Worm (Caenorhabditis elegans): ENCODE data around the gene gly-12.

DNA sequence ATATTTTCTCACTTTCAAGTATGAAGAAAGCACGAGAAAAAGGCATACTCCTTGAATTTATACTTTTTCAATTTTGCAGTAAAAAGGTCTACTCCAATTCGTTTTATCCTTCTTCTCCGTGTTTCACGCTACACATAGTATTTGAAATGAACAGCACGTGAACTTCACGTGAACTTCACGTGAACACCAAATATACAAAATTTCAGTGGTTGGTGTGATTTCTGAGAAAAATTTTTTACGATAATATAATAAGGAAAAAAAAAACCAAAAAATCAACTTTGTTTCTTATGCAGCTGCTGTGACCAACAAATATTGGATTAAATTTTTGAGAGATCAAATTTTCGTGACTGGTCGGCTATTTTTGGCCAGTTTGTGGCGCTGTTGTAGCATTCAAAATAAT lies 39.2 kb upstream of the gly-12 start:
- TF ChIP-seq nhr-237 (tag; optimal IDR thresholded peaks at IDR 0.05), result no peak
- no peak for TF ChIP-seq daf-12 (tag; optimal IDR thresholded peaks at IDR 0.05)
- TF ChIP-seq zag-1 (tag; optimal IDR thresholded peaks at IDR 0.05), result no peak
- no peak for TF ChIP-seq pha-4 (tag; optimal IDR thresholded peaks at IDR 0.05)
- no peak for TF ChIP-seq snpc-4 (tag; optimal IDR thresholded peaks at IDR 0.05)
- TF ChIP-seq elt-3 (tag; optimal IDR thresholded peaks at IDR 0.05), result no peak
- no peak for TF ChIP-seq unc-39 (tag; optimal IDR thresholded peaks at IDR 0.05)
- TF ChIP-seq nhr-25 (tag; optimal IDR thresholded peaks at IDR 0.05), result no peak
- no peak for TF ChIP-seq aly-2 (tag; optimal IDR thresholded peaks at IDR 0.05)
- no peak for TF ChIP-seq egl-27 (tag; optimal IDR thresholded peaks at IDR 0.05)
- TF ChIP-seq fos-1 (tag; optimal IDR thresholded peaks at IDR 0.05), result no peak
- TF ChIP-seq pqm-1 (tag; optimal IDR thresholded peaks at IDR 0.05), result no peak
- no peak for TF ChIP-seq R02D3.7 (tag; optimal IDR thresholded peaks at IDR 0.05)
- TF ChIP-seq mdl-1 (tag; optimal IDR thresholded peaks at IDR 0.05), result no peak

Measured in whole organism, L3 larva.